Fruit fly (Drosophila melanogaster) whole organism, embryonic: ENCODE results near the gene MED15.

ENCODE experiments used
- Adf1 ChIP-seq: fragments of 200-800 bp; sonication (Bioruptor generic); IDR thresholded peaks from 2 replicates; pipeline ENCODE4 v1.3.6; 2022; ENCODE audit warnings: missing biosample characterization, missing genetic modification characterization
- Awh ChIP-seq: fragments of 200-800 bp; sonication (Bioruptor generic); IDR thresholded peaks from 2 replicates; pipeline ENCODE4, ENCODE4 v1.3.6; 2022; ENCODE audit warnings: missing biosample characterization, missing genetic modification characterization
- CG12104 ChIP-seq: fragments of 200-800 bp; sonication (Bioruptor generic); optimal IDR thresholded peaks from 3 replicates; lab custom pipeline; 2016; ENCODE audit warnings: missing biosample characterization, missing genetic modification characterization
- CG12236 ChIP-seq: fragments of 200-800 bp; sonication (Bioruptor generic); optimal IDR thresholded peaks from 2 replicates; lab custom pipeline; 2016; ENCODE audit warnings: missing biosample characterization, missing genetic modification characterization
- CG13624 ChIP-seq: fragments of 200-800 bp; sonication (Bioruptor generic); optimal IDR thresholded peaks from 2 replicates; lab custom pipeline; 2016; ENCODE audit warnings: missing biosample characterization, missing genetic modification characterization
- CG13775 ChIP-seq: fragments of 200-800 bp; sonication (Bioruptor generic); optimal IDR thresholded peaks from 3 replicates; lab custom pipeline; 2017; ENCODE audit warnings: missing biosample characterization, mild to moderate bottlenecking, missing genetic modification characterization
- CG14667 ChIP-seq: fragments of 200-800 bp; sonication (Bioruptor generic); IDR thresholded peaks from 2 replicates; pipeline ENCODE4 v1.3.6; 2022; ENCODE audit warnings: missing biosample characterization, missing genetic modification characterization
- CG15696 ChIP-seq: fragments of 200-800 bp; sonication (Bioruptor generic); optimal IDR thresholded peaks from 2 replicates; lab custom pipeline; 2019; ENCODE audit warnings: missing biosample characterization, mild to moderate bottlenecking, missing genetic modification characterization, moderate library complexity
- CG16863 ChIP-seq: fragments of 200-800 bp; sonication (Bioruptor generic); optimal IDR thresholded peaks from 3 replicates; lab custom pipeline; 2016; ENCODE audit warnings: missing biosample characterization, missing genetic modification characterization
- CG17568 ChIP-seq: fragments of 200-800 bp; sonication (Bioruptor generic); optimal IDR thresholded peaks from 2 replicates; lab custom pipeline; 2018; ENCODE audit warnings: missing biosample characterization, mild to moderate bottlenecking, missing genetic modification characterization, moderate library complexity
- CG2712 ChIP-seq: fragments of 200-800 bp; optimal IDR thresholded peaks from 3 replicates; lab custom pipeline; 2019; ENCODE audit warnings: missing biosample characterization, mild to moderate bottlenecking, missing genetic modification characterization, moderate library complexity
- CG30431 ChIP-seq: fragments of 200-800 bp; sonication (Bioruptor generic); optimal IDR thresholded peaks from 2 replicates; lab custom pipeline; 2017; ENCODE audit warnings: missing biosample characterization, missing genetic modification characterization
- CG3407 ChIP-seq: fragments of 200-800 bp; sonication (Bioruptor generic); optimal IDR thresholded peaks from 2 replicates; lab custom pipeline; 2018; ENCODE audit warnings: missing biosample characterization, mild to moderate bottlenecking, missing genetic modification characterization
- CG3995 ChIP-seq: fragments of 200-800 bp; sonication (Bioruptor generic); optimal IDR thresholded peaks from 3 replicates; lab custom pipeline; 2016; ENCODE audit warnings: missing biosample characterization, missing genetic modification characterization
- CG7745 ChIP-seq: fragments of 200-800 bp; sonication (Bioruptor generic); optimal IDR thresholded peaks from 2 replicates; lab custom pipeline; 2018; ENCODE audit warnings: missing biosample characterization, mild to moderate bottlenecking, missing genetic modification characterization, moderate library complexity
- CG8089 ChIP-seq: fragments of 200-800 bp; sonication (Bioruptor generic); optimal IDR thresholded peaks from 3 replicates; lab custom pipeline; 2016; ENCODE audit warnings: missing biosample characterization, missing genetic modification characterization
- CG8290 ChIP-seq, 3 experiments: fragments of 200-800 bp; sonication (Bioruptor generic); optimal IDR thresholded peaks; 2 replicates each; lab custom pipeline; 2016 to 2019; ENCODE audit warnings: missing biosample characterization in 3 of 3, missing genetic modification characterization in 3 of 3, mild to moderate bottlenecking in 2 of 3, moderate library complexity in 1 of 3
- CG8359 ChIP-seq: fragments of 200-800 bp; sonication (Bioruptor generic); optimal IDR thresholded peaks from 2 replicates; lab custom pipeline; 2017; ENCODE audit warnings: missing biosample characterization, mild to moderate bottlenecking, missing genetic modification characterization, borderline replicate concordance
- Dbx ChIP-seq: fragments of 200-800 bp; sonication (Bioruptor generic); IDR thresholded peaks from 3 replicates; pipeline ENCODE4 v1.3.6; 2022; ENCODE audit warnings: missing biosample characterization, missing genetic modification characterization
- Deaf1 ChIP-seq: fragments of 200-800 bp; optimal IDR thresholded peaks from 3 replicates; lab custom pipeline; 2019; ENCODE audit warnings: missing biosample characterization, mild to moderate bottlenecking, missing genetic modification characterization, moderate library complexity
- Dip2 ChIP-seq: fragments of 200-800 bp; sonication (Bioruptor generic); IDR thresholded peaks from 2 replicates; pipeline ENCODE4 v1.3.6; 2022; ENCODE audit warnings: missing biosample characterization, missing genetic modification characterization
- ERR ChIP-seq: fragments of 200-800 bp; sonication (Bioruptor generic); optimal IDR thresholded peaks from 2 replicates; lab custom pipeline; 2016; ENCODE audit warnings: missing biosample characterization, missing genetic modification characterization
- Gsc ChIP-seq: fragments of 200-800 bp; sonication (Bioruptor generic); IDR thresholded peaks from 2 replicates; pipeline ENCODE4 v1.3.6; 2022; ENCODE audit warnings: missing biosample characterization, missing genetic modification characterization
- HmgZ ChIP-seq: fragments of 200-800 bp; sonication (Bioruptor generic); optimal IDR thresholded peaks from 2 replicates; lab custom pipeline; 2018; ENCODE audit warnings: missing biosample characterization, mild to moderate bottlenecking, missing genetic modification characterization
- Nf-YB ChIP-seq: fragments of 200-800 bp; sonication (Bioruptor generic); optimal IDR thresholded peaks from 3 replicates; lab custom pipeline; 2019; ENCODE audit warnings: missing biosample characterization, mild to moderate bottlenecking, missing genetic modification characterization, moderate library complexity
- Poxn ChIP-seq: fragments of 200-800 bp; sonication (Bioruptor generic); IDR thresholded peaks from 2 replicates; pipeline ENCODE4 v1.3.6; 2022; ENCODE audit warnings: missing biosample characterization, missing genetic modification characterization
- Ptx1 ChIP-seq: fragments of 200-800 bp; sonication (Bioruptor generic); IDR thresholded peaks from 2 replicates; pipeline ENCODE4 v1.3.6; 2022; ENCODE audit warnings: missing biosample characterization, missing genetic modification characterization
- Six4 ChIP-seq: fragments of 200-800 bp; sonication (Bioruptor generic); optimal IDR thresholded peaks from 2 replicates; lab custom pipeline; 2016; ENCODE audit warnings: missing biosample characterization, missing genetic modification characterization
- Sox102F ChIP-seq: fragments of 200-800 bp; sonication (Bioruptor generic); optimal IDR thresholded peaks from 2 replicates; lab custom pipeline; 2018; ENCODE audit warnings: missing biosample characterization, mild to moderate bottlenecking, missing genetic modification characterization, moderate library complexity
- Stat92E ChIP-seq, 3 experiments: fragments of >200 bp in 2 of 3; fragments of 200-800 bp in 1 of 3; sonication (Bioruptor generic) in 1 of 3; optimal IDR thresholded peaks; 2 replicates each; lab custom pipeline; 2017 to 2019; ENCODE audit warnings: missing biosample characterization in 3 of 3, missing genetic modification characterization in 3 of 3, mild to moderate bottlenecking in 1 of 3, moderate library complexity in 1 of 3
- al ChIP-seq: fragments of 200-800 bp; sonication (Bioruptor generic); IDR thresholded peaks from 2 replicates; pipeline ENCODE4 v1.3.6; 2022; ENCODE audit warnings: missing biosample characterization, missing genetic modification characterization
- bab2 ChIP-seq: fragments of 200-800 bp; sonication (Bioruptor generic); optimal IDR thresholded peaks from 2 replicates; lab custom pipeline; 2016; ENCODE audit warnings: missing biosample characterization, missing genetic modification characterization
- btn ChIP-seq: fragments of 200-800 bp; sonication (Bioruptor generic); optimal IDR thresholded peaks from 2 replicates; lab custom pipeline; 2016; ENCODE audit warnings: missing biosample characterization, missing genetic modification characterization
- cg ChIP-seq: fragments of 200-800 bp; sonication (Bioruptor generic); optimal IDR thresholded peaks from 3 replicates; lab custom pipeline; 2019; ENCODE audit warnings: missing biosample characterization, mild to moderate bottlenecking, missing genetic modification characterization, moderate library complexity
- dm ChIP-seq: fragments of 200-800 bp; sonication (Bioruptor generic); optimal IDR thresholded peaks from 3 replicates; lab custom pipeline; 2016; ENCODE audit warnings: missing biosample characterization, missing genetic modification characterization
- esg ChIP-seq: fragments of 200-800 bp; sonication (Bioruptor generic); conservative IDR thresholded peaks from 2 replicates; pipeline ENCODE4 v1.3.6; 2022; ENCODE audit warnings: missing biosample characterization, missing genetic modification characterization
- eyg ChIP-seq: fragments of 200-800 bp; sonication (Bioruptor generic); optimal IDR thresholded peaks from 3 replicates; lab custom pipeline; 2016; ENCODE audit warnings: missing biosample characterization, missing genetic modification characterization
- grn ChIP-seq: fragments of 200-800 bp; sonication (Bioruptor generic); optimal IDR thresholded peaks from 3 replicates; lab custom pipeline; 2017; ENCODE audit warnings: missing biosample characterization, missing genetic modification characterization
- lab ChIP-seq: fragments of 200-800 bp; sonication (Bioruptor generic); optimal IDR thresholded peaks from 3 replicates; lab custom pipeline; 2017; ENCODE audit warnings: missing biosample characterization, missing genetic modification characterization, mild to moderate bottlenecking, moderate library complexity, missing genetic modification reagents
- oc ChIP-seq: fragments of 200-800 bp; sonication (Bioruptor generic); optimal IDR thresholded peaks from 2 replicates; lab custom pipeline; 2018; ENCODE audit warnings: missing biosample characterization, mild to moderate bottlenecking, missing genetic modification characterization, moderate library complexity
- otp ChIP-seq: fragments of 200-800 bp; sonication (Bioruptor generic); IDR thresholded peaks from 3 replicates; pipeline ENCODE4, ENCODE4 v1.3.6; 2022; ENCODE audit warnings: missing biosample characterization, missing genetic modification characterization
- pb ChIP-seq: fragments of 200-800 bp; sonication (Bioruptor generic); optimal IDR thresholded peaks from 3 replicates; lab custom pipeline; 2016; ENCODE audit warnings: missing biosample characterization, missing genetic modification characterization
- prd ChIP-seq, 3 experiments: fragments of >200 bp in 2 of 3; fragments of 200-800 bp in 1 of 3; sonication (Bioruptor generic) in 1 of 3; optimal IDR thresholded peaks in 2 of 3; IDR thresholded peaks in 1 of 3; 2 replicates in 2 of 3; 3 replicates in 1 of 3; pipeline versions ENCODE4 v1.3.6 to Lab custom; 2017 to 2022; ENCODE audit warnings: missing biosample characterization in 1 of 3, missing genetic modification characterization in 1 of 3
- psq ChIP-seq: fragments of 200-800 bp; sonication (Bioruptor generic); optimal IDR thresholded peaks from 2 replicates; lab custom pipeline; 2017; ENCODE audit warnings: missing biosample characterization, missing genetic modification characterization
- row ChIP-seq: fragments of 200-800 bp; sonication (Bioruptor generic); IDR thresholded peaks from 3 replicates; pipeline ENCODE4 v1.3.6; 2022; ENCODE audit warnings: missing biosample characterization, missing genetic modification characterization
- schlank ChIP-seq: fragments of 200-800 bp; sonication (Bioruptor generic); optimal IDR thresholded peaks from 2 replicates; lab custom pipeline; 2018; ENCODE audit warnings: missing biosample characterization, mild to moderate bottlenecking, missing genetic modification characterization
- tap ChIP-seq: fragments of 200-800 bp; optimal IDR thresholded peaks from 3 replicates; lab custom pipeline; 2019; ENCODE audit warnings: missing biosample characterization, mild to moderate bottlenecking, missing genetic modification characterization, moderate library complexity
- tx ChIP-seq: fragments of 200-800 bp; sonication (Bioruptor generic); optimal IDR thresholded peaks from 2 replicates; lab custom pipeline; 2016; ENCODE audit warnings: missing biosample characterization, missing genetic modification characterization
- unc-4 ChIP-seq: fragments of 200-800 bp; sonication (Bioruptor generic); IDR thresholded peaks from 2 replicates; pipeline ENCODE4 v1.3.6; 2022; ENCODE audit warnings: missing biosample characterization, missing genetic modification characterization; ENCODE audit not compliant: partially characterized antibody
- wdn ChIP-seq: fragments of 200-800 bp; sonication (Bioruptor generic); IDR thresholded peaks from 2 replicates; pipeline ENCODE4 v1.3.6; 2022; ENCODE audit warnings: missing biosample characterization, missing genetic modification characterization

Gene MED15

dm6 chr2L:472073-472590, 681 bp upstream of the MED15 start, which contains the start of gene CG4297 (continued):
- peak; percentile 91 for TF ChIP-seq eyg (GFP tag; lab: Kevin White, UChicago)
- TF ChIP-seq schlank (tag; lab: Kevin White, UChicago), result peak; percentile 88
- TF ChIP-seq unc-4 (GFP tag; lab: Robert Waterston, UW), result no peak
- peak; percentile 96 for TF ChIP-seq CG13624 (GFP tag; lab: Kevin White, UChicago)
- peak; percentile 89 for TF ChIP-seq ERR (GFP tag; lab: Kevin White, UChicago)
- peak; percentile 86 for TF ChIP-seq CG30431
- no peak for TF ChIP-seq cg (GFP tag; lab: Kevin White, UChicago)
- TF ChIP-seq CG12104, result peak; percentile 79
- peak; percentile 94 for TF ChIP-seq Six4 (GFP tag; lab: Kevin White, UChicago)
- TF ChIP-seq Gsc, result no peak
- peak; percentile 62 for TF ChIP-seq Nf-YB
- peak; percentile 59 for TF ChIP-seq psq (GFP tag; lab: Kevin White, UChicago)
- TF ChIP-seq CG8089 (GFP tag; lab: Kevin White, UChicago), result peak; percentile 85
- peak; percentile 90 for TF ChIP-seq CG13775 (GFP tag; lab: Kevin White, UChicago)
- no peak for TF ChIP-seq CG7745 (tag; lab: Kevin White, UChicago)
- peak; percentile 80 for TF ChIP-seq CG8290 (GFP tag; optimal IDR thresholded peaks at IDR 0.05; lab: Kevin White, UChicago)
- TF ChIP-seq CG8290 (tag; optimal IDR thresholded peaks at IDR 0.05; lab: Kevin White, UChicago), result peak; percentile 48 to 96
- peak; percentile 93 for TF ChIP-seq tx (GFP tag; lab: Kevin White, UChicago)
- no peak for TF ChIP-seq CG14667
- peak; percentile 59 for TF ChIP-seq grn (GFP tag; lab: Kevin White, UChicago)
- no peak for TF ChIP-seq row (GFP tag; lab: Robert Waterston, UW)
- TF ChIP-seq tap (tag; lab: Kevin White, UChicago), result peak; percentile 92
- peak; percentile 95 for TF ChIP-seq HmgZ
- peak; percentile 83 for TF ChIP-seq btn (GFP tag; lab: Kevin White, UChicago)
- peak; percentile 92 for TF ChIP-seq CG16863 (GFP tag; lab: Kevin White, UChicago)
- peak; percentile 70 for TF ChIP-seq Deaf1 (tag; lab: Kevin White, UChicago)
- TF ChIP-seq lab (GFP tag; lab: Kevin White, UChicago), result peak; percentile 97
- TF ChIP-seq CG8359, result peak; percentile 57
- no peak for TF ChIP-seq prd (optimal IDR thresholded peaks at IDR 0.05; lab: Kevin White, UChicago)
- no peak for TF ChIP-seq prd (GFP tag; IDR thresholded peaks at IDR 0.05; lab: Robert Waterston, UW)
- TF ChIP-seq CG17568 (GFP tag; lab: Kevin White, UChicago), result peak; percentile 88
- no peak for TF ChIP-seq esg (GFP tag; lab: Robert Waterston, UW)
- peak; percentile 84 for TF ChIP-seq dm
- peak; percentile 95 for TF ChIP-seq Sox102F
- TF ChIP-seq al (GFP tag; lab: Robert Waterston, UW), result no peak
- TF ChIP-seq CG15696, result peak; percentile 59
- no peak for TF ChIP-seq wdn
- TF ChIP-seq Dip2, result no peak
- peak; percentile 54 for TF ChIP-seq CG3995 (GFP tag; lab: Kevin White, UChicago)
- peak; percentile 86 for TF ChIP-seq CG3407 (GFP tag; lab: Kevin White, UChicago)
- TF ChIP-seq CG12236 (GFP tag; lab: Kevin White, UChicago), result peak; percentile 85
- no peak for TF ChIP-seq otp (GFP tag; lab: Robert Waterston, UW)
- TF ChIP-seq CG2712, result peak; percentile 93
- peak; percentile 92 for TF ChIP-seq bab2 (GFP tag; lab: Kevin White, UChicago)
- no peak for TF ChIP-seq Dbx (GFP tag; lab: Robert Waterston, UW)
- TF ChIP-seq Stat92E (GFP tag; optimal IDR thresholded peaks at IDR 0.05; lab: Kevin White, UChicago), result peak in 1 of 3 experiments; percentile 30
- TF ChIP-seq oc (tag; lab: Kevin White, UChicago), result peak; percentile 94
- TF ChIP-seq Ptx1 (GFP tag; lab: Robert Waterston, UW), result no peak
- peak; percentile 95 for TF ChIP-seq pb (GFP tag; lab: Kevin White, UChicago)
- no peak for TF ChIP-seq Adf1
- TF ChIP-seq Awh, result no peak
- TF ChIP-seq Poxn (GFP tag; lab: Robert Waterston, UW), result no peak
